Fruit fly (Drosophila melanogaster) whole organism, embryonic: ENCODE measurements around the gene CG32354.

Experiments
- Ada2b ChIP-seq: fragments of 200-800 bp; sonication (Bioruptor generic); IDR thresholded peaks from 2 replicates; pipeline ENCODE4 v1.3.6; 2022; ENCODE audit warnings: missing biosample characterization, missing genetic modification characterization
- Aef1 ChIP-seq: fragments of 200-800 bp; sonication (Bioruptor generic); IDR thresholded peaks from 3 replicates; pipeline ENCODE4 v1.3.6; 2022; ENCODE audit warnings: missing biosample characterization, missing genetic modification characterization
- CG10431 ChIP-seq: fragments of 200-800 bp; sonication (Bioruptor generic); optimal IDR thresholded peaks from 3 replicates; lab custom pipeline; 2018; ENCODE audit warnings: missing biosample characterization, mild to moderate bottlenecking, missing genetic modification characterization
- CG10565 ChIP-seq: fragments of 200-800 bp; sonication (Bioruptor generic); optimal IDR thresholded peaks from 3 replicates; lab custom pipeline; 2016; ENCODE audit warnings: missing biosample characterization, mild to moderate bottlenecking, missing genetic modification characterization
- CG11398 ChIP-seq: fragments of 200-800 bp; sonication (Bioruptor generic); optimal IDR thresholded peaks from 2 replicates; lab custom pipeline; 2016; ENCODE audit warnings: missing biosample characterization, missing genetic modification characterization
- CG11456 ChIP-seq: fragments of 200-800 bp; sonication (Bioruptor generic); IDR thresholded peaks from 3 replicates; pipeline ENCODE4 v1.3.6; 2022; ENCODE audit warnings: missing biosample characterization, missing genetic modification characterization
- CG11695 ChIP-seq: fragments of 200-800 bp; sonication (Bioruptor generic); IDR thresholded peaks from 3 replicates; pipeline ENCODE4 v1.3.6; 2022; ENCODE audit warnings: missing biosample characterization, missing genetic modification characterization
- CG12219 ChIP-seq: fragments of 200-800 bp; sonication (Bioruptor generic); optimal IDR thresholded peaks from 3 replicates; lab custom pipeline; 2018; ENCODE audit warnings: missing biosample characterization, mild to moderate bottlenecking, missing genetic modification characterization
- CG15073 ChIP-seq: fragments of 200-800 bp; sonication (Bioruptor generic); optimal IDR thresholded peaks from 2 replicates; lab custom pipeline; 2016; ENCODE audit warnings: missing biosample characterization, missing genetic modification characterization
- CG15696 ChIP-seq: fragments of 200-800 bp; sonication (Bioruptor generic); optimal IDR thresholded peaks from 2 replicates; lab custom pipeline; 2019; ENCODE audit warnings: missing biosample characterization, mild to moderate bottlenecking, missing genetic modification characterization, moderate library complexity
- CG17359 ChIP-seq: fragments of 200-800 bp; sonication (Bioruptor generic); optimal IDR thresholded peaks from 3 replicates; lab custom pipeline; 2018; ENCODE audit warnings: missing biosample characterization, mild to moderate bottlenecking, missing genetic modification characterization, moderate library complexity
- CG17802 ChIP-seq: fragments of 200-800 bp; sonication (Bioruptor generic); optimal IDR thresholded peaks from 2 replicates; lab custom pipeline; 2018; ENCODE audit warnings: missing biosample characterization, mild to moderate bottlenecking, missing genetic modification characterization, moderate library complexity
- CG18262 ChIP-seq: fragments of 200-800 bp; optimal IDR thresholded peaks from 3 replicates; lab custom pipeline; 2019; ENCODE audit warnings: missing biosample characterization, mild to moderate bottlenecking, missing genetic modification characterization, moderate library complexity
- CG2129 ChIP-seq: fragments of 200-800 bp; sonication (Bioruptor generic); IDR thresholded peaks from 2 replicates; pipeline ENCODE4 v1.3.6; 2022; ENCODE audit warnings: missing biosample characterization, missing genetic modification characterization; ENCODE audit not compliant: partially characterized antibody
- CG30020 ChIP-seq: fragments of 200-800 bp; optimal IDR thresholded peaks from 2 replicates; lab custom pipeline; 2019; ENCODE audit warnings: missing biosample characterization, mild to moderate bottlenecking, missing genetic modification characterization, moderate library complexity
- CG32772 ChIP-seq: fragments of 200-800 bp; sonication (Bioruptor generic); IDR thresholded peaks from 2 replicates; pipeline ENCODE4 v1.3.6; 2022; ENCODE audit warnings: missing biosample characterization, missing genetic modification characterization
- CG34224 ChIP-seq: fragments of 200-800 bp; sonication (Bioruptor generic); IDR thresholded peaks from 3 replicates; pipeline ENCODE4 v1.3.6; 2022; ENCODE audit warnings: missing biosample characterization, missing genetic modification characterization; ENCODE audit not compliant: partially characterized antibody
- CG4360 ChIP-seq: fragments of 200-800 bp; sonication (Bioruptor generic); IDR thresholded peaks from 2 replicates; pipeline ENCODE4 v1.3.6; 2022; ENCODE audit warnings: missing biosample characterization, missing genetic modification characterization
- CG8089 ChIP-seq: fragments of 200-800 bp; sonication (Bioruptor generic); optimal IDR thresholded peaks from 3 replicates; lab custom pipeline; 2016; ENCODE audit warnings: missing biosample characterization, missing genetic modification characterization
- CG8281 ChIP-seq: fragments of 200-800 bp; sonication (Bioruptor generic); optimal IDR thresholded peaks from 2 replicates; lab custom pipeline; 2018; ENCODE audit warnings: missing biosample characterization, mild to moderate bottlenecking, missing genetic modification characterization, moderate library complexity
- Camta ChIP-seq: fragments of 200-800 bp; sonication (Bioruptor generic); optimal IDR thresholded peaks from 2 replicates; lab custom pipeline; 2016; ENCODE audit warnings: missing biosample characterization, missing genetic modification characterization
- Dip2 ChIP-seq: fragments of 200-800 bp; sonication (Bioruptor generic); IDR thresholded peaks from 2 replicates; pipeline ENCODE4 v1.3.6; 2022; ENCODE audit warnings: missing biosample characterization, missing genetic modification characterization
- Doc3 ChIP-seq: fragments of 200-800 bp; sonication (Bioruptor generic); IDR thresholded peaks from 3 replicates; pipeline ENCODE4 v1.3.6; 2022; ENCODE audit warnings: missing biosample characterization, missing genetic modification characterization; ENCODE audit not compliant: partially characterized antibody
- Gsc ChIP-seq: fragments of 200-800 bp; sonication (Bioruptor generic); IDR thresholded peaks from 2 replicates; pipeline ENCODE4 v1.3.6; 2022; ENCODE audit warnings: missing biosample characterization, missing genetic modification characterization
- HLH3B ChIP-seq: fragments of 200-800 bp; sonication (Bioruptor generic); IDR thresholded peaks from 2 replicates; pipeline ENCODE4 v1.3.6; 2022; ENCODE audit warnings: missing biosample characterization, missing genetic modification characterization
- HLH4C ChIP-seq: fragments of 200-800 bp; sonication (Bioruptor generic); IDR thresholded peaks from 3 replicates; pipeline ENCODE4 v1.3.6; 2022; ENCODE audit warnings: missing biosample characterization, missing genetic modification characterization; ENCODE audit not compliant: partially characterized antibody
- Hmr ChIP-seq: fragments of 200-800 bp; sonication (Bioruptor generic); optimal IDR thresholded peaks from 3 replicates; lab custom pipeline; 2017; ENCODE audit warnings: mild to moderate bottlenecking, missing biosample characterization, missing genetic modification reagents, missing genetic modification characterization
- Lhr ChIP-seq: fragments of 200-800 bp; sonication (Bioruptor generic); optimal IDR thresholded peaks from 3 replicates; lab custom pipeline; 2017; ENCODE audit warnings: mild to moderate bottlenecking, missing biosample characterization, missing genetic modification reagents, missing genetic modification characterization
- Nf-YB ChIP-seq: fragments of 200-800 bp; sonication (Bioruptor generic); optimal IDR thresholded peaks from 3 replicates; lab custom pipeline; 2019; ENCODE audit warnings: missing biosample characterization, mild to moderate bottlenecking, missing genetic modification characterization, moderate library complexity
- Ptx1 ChIP-seq: fragments of 200-800 bp; sonication (Bioruptor generic); IDR thresholded peaks from 2 replicates; pipeline ENCODE4 v1.3.6; 2022; ENCODE audit warnings: missing biosample characterization, missing genetic modification characterization
- Xbp1 ChIP-seq: fragments of 200-800 bp; sonication (Bioruptor generic); optimal IDR thresholded peaks from 3 replicates; lab custom pipeline; 2016; ENCODE audit warnings: missing biosample characterization, mild to moderate bottlenecking, missing genetic modification characterization
- esg ChIP-seq: fragments of 200-800 bp; sonication (Bioruptor generic); conservative IDR thresholded peaks from 2 replicates; pipeline ENCODE4 v1.3.6; 2022; ENCODE audit warnings: missing biosample characterization, missing genetic modification characterization
- gem ChIP-seq: fragments of 200-800 bp; sonication (Bioruptor generic); optimal IDR thresholded peaks from 2 replicates; lab custom pipeline; 2019; ENCODE audit warnings: missing biosample characterization, mild to moderate bottlenecking, missing genetic modification characterization, moderate library complexity
- gfzf ChIP-seq: fragments of 200-800 bp; sonication (Bioruptor generic); optimal IDR thresholded peaks from 2 replicates; lab custom pipeline; 2016; ENCODE audit warnings: missing biosample characterization, mild to moderate bottlenecking, missing genetic modification characterization, moderate library complexity
- grn ChIP-seq: fragments of 200-800 bp; sonication (Bioruptor generic); optimal IDR thresholded peaks from 3 replicates; lab custom pipeline; 2017; ENCODE audit warnings: missing biosample characterization, missing genetic modification characterization
- jumu ChIP-seq: fragments of 200-800 bp; sonication (Bioruptor generic); optimal IDR thresholded peaks from 3 replicates; lab custom pipeline; 2016; ENCODE audit warnings: missing biosample characterization, missing genetic modification characterization
- nau ChIP-seq: fragments of 200-800 bp; sonication (Bioruptor generic); optimal IDR thresholded peaks from 3 replicates; lab custom pipeline; 2017; ENCODE audit warnings: missing biosample characterization, mild to moderate bottlenecking, missing genetic modification characterization, missing genetic modification reagents
- org-1 ChIP-seq: fragments of 200-800 bp; sonication (Bioruptor generic); optimal IDR thresholded peaks from 2 replicates; lab custom pipeline; 2017; ENCODE audit warnings: missing biosample characterization, missing genetic modification characterization
- peb ChIP-seq: fragments of 200-800 bp; sonication (Bioruptor generic); IDR thresholded peaks from 2 replicates; pipeline ENCODE4 v1.3.6; 2022; ENCODE audit warnings: missing biosample characterization, missing genetic modification characterization
- pho ChIP-seq: fragments of 200-800 bp; sonication (Bioruptor generic); optimal IDR thresholded peaks from 2 replicates; lab custom pipeline; 2016; ENCODE audit warnings: missing biosample characterization, missing genetic modification characterization
- pum ChIP-seq: fragments of 200-800 bp; sonication (Bioruptor generic); optimal IDR thresholded peaks from 2 replicates; lab custom pipeline; 2016; ENCODE audit warnings: missing biosample characterization, missing genetic modification characterization
- sc ChIP-seq, 3 experiments: fragments of >200 bp in 2 of 3; fragments of 200-800 bp in 1 of 3; sonication (Bioruptor generic) in 1 of 3; optimal IDR thresholded peaks; 2 replicates in 2 of 3; 3 replicates in 1 of 3; lab custom pipeline; 2017; ENCODE audit warnings: mild to moderate bottlenecking in 1 of 3, missing biosample characterization in 1 of 3, missing genetic modification characterization in 1 of 3, missing genetic modification reagents in 1 of 3
- schlank ChIP-seq: fragments of 200-800 bp; sonication (Bioruptor generic); optimal IDR thresholded peaks from 2 replicates; lab custom pipeline; 2018; ENCODE audit warnings: missing biosample characterization, mild to moderate bottlenecking, missing genetic modification characterization
- sima ChIP-seq: fragments of 200-800 bp; sonication (Bioruptor generic); optimal IDR thresholded peaks from 2 replicates; lab custom pipeline; 2016; ENCODE audit warnings: missing biosample characterization, missing genetic modification characterization
- sisA ChIP-seq: fragments of 200-800 bp; sonication (Bioruptor generic); IDR thresholded peaks from 2 replicates; pipeline ENCODE4 v1.3.6; 2022; ENCODE audit warnings: missing biosample characterization, missing genetic modification characterization
- ssp ChIP-seq: fragments of 200-800 bp; sonication (Bioruptor generic); IDR thresholded peaks from 2 replicates; pipeline ENCODE4 v1.3.6; 2022; ENCODE audit warnings: missing biosample characterization, missing genetic modification characterization
- twi ChIP-seq: fragments of 200-800 bp; optimal IDR thresholded peaks from 2 replicates; lab custom pipeline; 2019; ENCODE audit warnings: missing biosample characterization, mild to moderate bottlenecking, missing genetic modification characterization, moderate library complexity
- unc-4 ChIP-seq: fragments of 200-800 bp; sonication (Bioruptor generic); IDR thresholded peaks from 2 replicates; pipeline ENCODE4 v1.3.6; 2022; ENCODE audit warnings: missing biosample characterization, missing genetic modification characterization; ENCODE audit not compliant: partially characterized antibody

CG32354 gene

dm6 chr3L:8449800-8450690 lies 28.0 kb upstream of the CG32354 start, which contains the start of gene Gug (continued):
- TF ChIP-seq CG11456 (GFP tag; lab: Robert Waterston, UW), result no peak
- TF ChIP-seq Lhr (GFP tag; lab: Kevin White, UChicago), result peak; percentile 42
- 0 out of 2 replicates have a peak, but pooled peaks have one; percentile 37 for TF ChIP-seq CG32772 (GFP tag; lab: Robert Waterston, UW)
- TF ChIP-seq jumu (GFP tag; lab: Kevin White, UChicago), result no peak
- TF ChIP-seq CG15073, result no peak
- TF ChIP-seq sima (GFP tag; lab: Kevin White, UChicago), result no peak
- no peak for TF ChIP-seq Doc3 (GFP tag; lab: Robert Waterston, UW)
- no peak for TF ChIP-seq Ada2b (GFP tag; lab: Robert Waterston, UW)
- no peak for TF ChIP-seq esg (GFP tag; lab: Robert Waterston, UW)
- TF ChIP-seq Camta, result no peak
- TF ChIP-seq pum (GFP tag; lab: Kevin White, UChicago), result no peak
- TF ChIP-seq pho (GFP tag; lab: Kevin White, UChicago), result no peak
- 0 out of 2 replicates have a peak, but pooled peaks have one; percentile 4 for TF ChIP-seq HLH3B (GFP tag; lab: Robert Waterston, UW)
- no peak for TF ChIP-seq Ptx1 (GFP tag; lab: Robert Waterston, UW)
- TF ChIP-seq CG15696 (tag; lab: Kevin White, UChicago), result no peak
- TF ChIP-seq CG11695, result no peak
- TF ChIP-seq Nf-YB (GFP tag; lab: Kevin White, UChicago), result no peak
- TF ChIP-seq gfzf (GFP tag; lab: Kevin White, UChicago), result peak; percentile 90
- peak; percentile 53 for TF ChIP-seq Aef1 (GFP tag; lab: Robert Waterston, UW)
- TF ChIP-seq org-1, result no peak
- TF ChIP-seq sc (optimal IDR thresholded peaks at IDR 0.05; lab: Kevin White, UChicago), result no peak
- TF ChIP-seq sc (GFP tag; optimal IDR thresholded peaks at IDR 0.05; lab: Kevin White, UChicago), result no peak
- no peak for TF ChIP-seq nau (GFP tag; lab: Kevin White, UChicago)
- no peak for TF ChIP-seq CG10565 (GFP tag; lab: Kevin White, UChicago)
- TF ChIP-seq grn (GFP tag; lab: Kevin White, UChicago), result no peak
- no peak for TF ChIP-seq gem (tag; lab: Kevin White, UChicago)
- TF ChIP-seq CG2129 (GFP tag; lab: Robert Waterston, UW), result no peak
- no peak for TF ChIP-seq unc-4 (GFP tag; lab: Robert Waterston, UW)
- TF ChIP-seq CG10431 (GFP tag; lab: Kevin White, UChicago), result no peak
- TF ChIP-seq Dip2 (GFP tag; lab: Robert Waterston, UW), result no peak
- no peak for TF ChIP-seq CG30020 (tag; lab: Kevin White, UChicago)
- TF ChIP-seq ssp (GFP tag; lab: Robert Waterston, UW), result peak; percentile 20; the same call in 1 of the 2 replicates
- TF ChIP-seq CG8089 (GFP tag; lab: Kevin White, UChicago), result no peak
- TF ChIP-seq schlank (tag; lab: Kevin White, UChicago), result no peak
- TF ChIP-seq CG12219 (GFP tag; lab: Kevin White, UChicago), result no peak
- no peak for TF ChIP-seq Hmr (GFP tag; lab: Kevin White, UChicago)
- no peak for TF ChIP-seq twi (tag; lab: Kevin White, UChicago)
- no peak for TF ChIP-seq HLH4C (GFP tag; lab: Robert Waterston, UW)
- peak; percentile 20 for TF ChIP-seq CG18262 (tag; lab: Kevin White, UChicago)
- TF ChIP-seq Xbp1, result no peak
- TF ChIP-seq peb (GFP tag; lab: Robert Waterston, UW), result no peak
- peak; percentile 22; the same call in 2 of the 3 replicates for TF ChIP-seq CG34224 (GFP tag; lab: Robert Waterston, UW)
- peak; percentile 85 for TF ChIP-seq CG4360 (GFP tag; lab: Robert Waterston, UW)
- TF ChIP-seq CG11398, result no peak
- TF ChIP-seq CG17802, result no peak
- peak; percentile 22; the same call in 1 of the 2 replicates for TF ChIP-seq sisA
- no peak for TF ChIP-seq CG8281 (tag; lab: Kevin White, UChicago)
- no peak for TF ChIP-seq CG17359 (tag; lab: Kevin White, UChicago)
- no peak for TF ChIP-seq Gsc (GFP tag; lab: Robert Waterston, UW)
